Worm (Caenorhabditis elegans) whole organism, late embryonic: ENCODE results near the gene ril-1.
A peak's percentile ranks its signal among the peaks of the same experiment; 100 is the strongest.

Experiments used
- C08G9.2 ChIP-seq: sonication (generic microtip); optimal IDR thresholded peaks from 2 replicates; lab custom pipeline; 2016; ENCODE audit warnings: mild to moderate bottlenecking, missing genetic modification characterization, moderate library complexity, missing compliant biosample characterization
- F13H6.1 ChIP-seq: sonication (generic microtip); optimal IDR thresholded peaks from 2 replicates; lab custom pipeline; 2016; ENCODE audit warnings: missing genetic modification characterization, missing compliant biosample characterization
- K02D7.2 ChIP-seq: sonication (generic microtip); optimal IDR thresholded peaks from 2 replicates; lab custom pipeline; 2017; ENCODE audit warnings: mild to moderate bottlenecking, missing genetic modification characterization, missing compliant biosample characterization
- T23F11.4 ChIP-seq: fragments of 200-800 bp; sonication (Bioruptor generic); optimal IDR thresholded peaks from 2 replicates; lab custom pipeline; 2018; ENCODE audit warnings: mild to moderate bottlenecking, missing genetic modification characterization, missing compliant biosample characterization
- Y22D7AL.16 ChIP-seq: sonication (generic microtip); optimal IDR thresholded peaks from 2 replicates; lab custom pipeline; 2016; ENCODE audit warnings: missing genetic modification characterization, missing compliant biosample characterization
- ahr-1 ChIP-seq: sonication (generic microtip); optimal IDR thresholded peaks from 2 replicates; lab custom pipeline; 2016; ENCODE audit warnings: missing genetic modification characterization, missing compliant biosample characterization
- ceh-14 ChIP-seq: sonication (generic microtip); optimal IDR thresholded peaks from 2 replicates; lab custom pipeline; 2016; ENCODE audit warnings: missing genotype, missing genetic modification characterization, missing compliant biosample characterization
- ceh-18 ChIP-seq: sonication (generic microtip); optimal IDR thresholded peaks from 2 replicates; lab custom pipeline; 2016; ENCODE audit warnings: missing genetic modification characterization, missing compliant biosample characterization
- ceh-19 ChIP-seq: fragments of 200-800 bp; sonication (Bioruptor generic); optimal IDR thresholded peaks from 2 replicates; lab custom pipeline; 2018; ENCODE audit warnings: mild to moderate bottlenecking, missing genetic modification characterization, missing compliant biosample characterization
- ceh-31 ChIP-seq: sonication (generic microtip); optimal IDR thresholded peaks from 2 replicates; lab custom pipeline; 2016; ENCODE audit warnings: missing genetic modification characterization, missing compliant biosample characterization
- ceh-6 ChIP-seq: fragments of 200-800 bp; sonication (Bioruptor generic); optimal IDR thresholded peaks from 2 replicates; lab custom pipeline; 2018; ENCODE audit warnings: mild to moderate bottlenecking, missing genetic modification characterization, missing compliant biosample characterization
- ceh-9 ChIP-seq: sonication (generic microtip); optimal IDR thresholded peaks from 2 replicates; lab custom pipeline; 2016; ENCODE audit warnings: mild to moderate bottlenecking, missing genetic modification characterization, inconsistent platforms, missing compliant biosample characterization
- dve-1 ChIP-seq: sonication (generic microtip); optimal IDR thresholded peaks from 2 replicates; lab custom pipeline; 2017; ENCODE audit warnings: antibody characterized with exemption, mild to moderate bottlenecking, missing genetic modification characterization, missing compliant biosample characterization
- elt-2 ChIP-seq: sonication (generic microtip); optimal IDR thresholded peaks from 2 replicates; lab custom pipeline; 2016; ENCODE audit warnings: missing genetic modification reagents, missing genetic modification characterization, missing compliant biosample characterization
- elt-4 ChIP-seq: sonication (generic microtip); optimal IDR thresholded peaks from 2 replicates; lab custom pipeline; 2016; ENCODE audit warnings: missing genetic modification characterization, missing compliant biosample characterization
- ets-4 ChIP-seq: sonication (generic microtip); optimal IDR thresholded peaks from 2 replicates; lab custom pipeline; 2016; ENCODE audit warnings: missing genetic modification characterization, missing compliant biosample characterization
- fkh-10 ChIP-seq: fragments of 150-350 bp; optimal IDR thresholded peaks from 2 replicates; lab custom pipeline; 2014; ENCODE audit warnings: missing biosample characterization, missing genetic modification reagents, missing genetic modification characterization
- fkh-6 ChIP-seq: sonication (generic microtip); optimal IDR thresholded peaks from 2 replicates; lab custom pipeline; 2016; ENCODE audit warnings: missing genetic modification characterization, missing compliant biosample characterization
- hlh-15 ChIP-seq: sonication (generic microtip); optimal IDR thresholded peaks from 2 replicates; lab custom pipeline; 2016; ENCODE audit warnings: missing genetic modification characterization, missing compliant biosample characterization
- hlh-30 ChIP-seq: sonication (generic microtip); optimal IDR thresholded peaks from 2 replicates; lab custom pipeline; 2017; ENCODE audit warnings: antibody characterized with exemption, missing genetic modification characterization, missing compliant biosample characterization; ENCODE audit not compliant: insufficient read depth
- hlh-6 ChIP-seq: sonication (generic microtip); optimal IDR thresholded peaks from 2 replicates; lab custom pipeline; 2016; ENCODE audit warnings: missing genotype, missing genetic modification characterization, missing compliant biosample characterization
- lim-6 ChIP-seq: sonication (generic microtip); optimal IDR thresholded peaks from 2 replicates; lab custom pipeline; 2016; ENCODE audit warnings: missing genetic modification characterization, missing compliant biosample characterization
- nfya-1 ChIP-seq: sonication (generic microtip); optimal IDR thresholded peaks from 2 replicates; lab custom pipeline; 2017; ENCODE audit warnings: missing genetic modification characterization, mild to moderate bottlenecking, missing compliant biosample characterization, antibody characterized with exemption, moderate library complexity
- nhr-11 ChIP-seq: fragments of 150-350 bp; optimal IDR thresholded peaks from 2 replicates; lab custom pipeline; 2014; ENCODE audit warnings: missing biosample characterization, missing genetic modification characterization
- npax-4 ChIP-seq: sonication (generic microtip); optimal IDR thresholded peaks from 2 replicates; lab custom pipeline; 2016; ENCODE audit warnings: missing genetic modification characterization, missing compliant biosample characterization
- pax-1 ChIP-seq: fragments of 150-350 bp; optimal IDR thresholded peaks from 2 replicates; lab custom pipeline; 2014; ENCODE audit warnings: missing biosample characterization, missing genetic modification characterization
- ref-2 ChIP-seq: sonication (generic microtip); optimal IDR thresholded peaks from 2 replicates; lab custom pipeline; 2016; ENCODE audit warnings: missing genetic modification characterization, missing compliant biosample characterization
- rnt-1 ChIP-seq: sonication (generic microtip); optimal IDR thresholded peaks from 2 replicates; lab custom pipeline; 2016; ENCODE audit warnings: missing genetic modification characterization, missing compliant biosample characterization
- sox-2 ChIP-seq: fragments of 200-800 bp; sonication (Bioruptor generic); IDR thresholded peaks from 2 replicates; pipeline ENCODE4 v1.3.6; 2022; ENCODE audit warnings: missing genetic modification reagents, missing genetic modification characterization, missing compliant biosample characterization
- syd-9 ChIP-seq: sonication (generic microtip); optimal IDR thresholded peaks from 2 replicates; lab custom pipeline; 2016; ENCODE audit warnings: mild to moderate bottlenecking, missing genetic modification characterization, moderate library complexity, missing compliant biosample characterization
- tbx-2 ChIP-seq: sonication (generic microtip); optimal IDR thresholded peaks from 2 replicates; lab custom pipeline; 2016; ENCODE audit warnings: missing genetic modification characterization, missing compliant biosample characterization
- unc-42 ChIP-seq: sonication (generic microtip); optimal IDR thresholded peaks from 2 replicates; lab custom pipeline; 2016; ENCODE audit warnings: missing genotype, missing genetic modification characterization, missing compliant biosample characterization
- unc-55 ChIP-seq: sonication (generic microtip); optimal IDR thresholded peaks from 2 replicates; lab custom pipeline; 2017; ENCODE audit warnings: missing biosample characterization, missing genetic modification reagents, missing genetic modification characterization
- unc-86 ChIP-seq: sonication (generic microtip); optimal IDR thresholded peaks from 2 replicates; lab custom pipeline; 2016; ENCODE audit warnings: missing genetic modification characterization, missing compliant biosample characterization

ril-1 gene

ce11 chrV:14508005-14508521 is 15.9 kb downstream of the ril-1 start, which contains the start of gene R02D5.1:
R02D5.1 (plus strand) TSS chrV:14508249.
- peak; percentile 77 for TF ChIP-seq ref-2
- TF ChIP-seq T23F11.4 (GFP tag; lab: Kevin White, UChicago), result peak; percentile 4
- no peak for TF ChIP-seq hlh-15 (tag; lab: Kevin White, UChicago)

- TF ChIP-seq ceh-9 (tag; lab: Kevin White, UChicago) (no peak), syd-9 (tag; lab: Kevin White, UChicago) (no peak), unc-55 (peak; percentile 6), tbx-2 (tag; lab: Kevin White, UChicago) (no peak), nhr-11 (tag; lab: Kevin White, UChicago) (no peak), rnt-1 (tag; lab: Kevin White, UChicago) (peak; percentile 22), ceh-6 (GFP tag; lab: Kevin White, UChicago) (no peak), ahr-1 (tag; lab: Kevin White, UChicago) (no peak), fkh-6 (no peak), hlh-6 (tag; lab: Kevin White, UChicago) (no peak), sox-2 (GFP tag; lab: Robert Waterston, UW) (no peak), hlh-30 (tag; lab: Kevin White, UChicago) (no peak), elt-2 (tag; lab: Kevin White, UChicago) (peak; percentile 3), Y22D7AL.16 (no peak)
- TF ChIP-seq, all 69 proteins: peak for 3
Measured at ce11 chrV:14506713-14507675, 16.9 kb downstream of the ril-1 start.

- TF ChIP-seq C08G9.2 (tag; lab: Kevin White, UChicago) (peak; percentile 16), pax-1 (tag; lab: Kevin White, UChicago) (no peak), K02D7.2 (tag; lab: Kevin White, UChicago) (no peak), ceh-31 (tag; lab: Kevin White, UChicago) (peak; percentile 10), ceh-18 (tag; lab: Kevin White, UChicago) (no peak), dve-1 (tag; lab: Kevin White, UChicago) (no peak), ref-2 (peak; percentile 79), nfya-1 (tag; lab: Kevin White, UChicago) (no peak), npax-4 (tag; lab: Kevin White, UChicago) (no peak), elt-2 (tag; lab: Kevin White, UChicago) (peak; percentile 97), unc-86 (tag; lab: Kevin White, UChicago) (no peak), hlh-6 (tag; lab: Kevin White, UChicago) (no peak), F13H6.1 (tag; lab: Kevin White, UChicago) (no peak), unc-42 (tag; lab: Kevin White, UChicago) (no peak), hlh-15 (tag; lab: Kevin White, UChicago) (no peak), elt-4 (tag; lab: Kevin White, UChicago) (no peak), lim-6 (tag; lab: Kevin White, UChicago) (no peak), nhr-11 (tag; lab: Kevin White, UChicago) (no peak), ahr-1 (tag; lab: Kevin White, UChicago) (no peak), ceh-19 (GFP tag; lab: Kevin White, UChicago) (no peak), ets-4 (tag; lab: Kevin White, UChicago) (no peak), rnt-1 (tag; lab: Kevin White, UChicago) (peak; percentile 45), fkh-10 (GFP tag; lab: Kevin White, UChicago) (no peak), syd-9 (tag; lab: Kevin White, UChicago) (peak; percentile 11), tbx-2 (tag; lab: Kevin White, UChicago) (no peak), ceh-14 (tag; lab: Kevin White, UChicago) (no peak)
Measured at ce11 chrV:14505745-14506214, 18.1 kb downstream of the ril-1 start.
